Worm (Caenorhabditis elegans) whole organism, L2 larva: ENCODE measurements around the gene lips-3.

ENCODE experiments used
- C34F6.9 ChIP-seq: fragments of 150-350 bp; optimal IDR thresholded peaks from 2 replicates; lab custom pipeline; 2014; ENCODE audit warnings: missing biosample characterization, missing genetic modification characterization
- F13H6.1 ChIP-seq: sonication (generic microtip); optimal IDR thresholded peaks from 2 replicates; lab custom pipeline; 2016; ENCODE audit warnings: missing genetic modification characterization, missing compliant biosample characterization
- R02D3.7 ChIP-seq: fragments of 150-350 bp; optimal IDR thresholded peaks from 2 replicates; lab custom pipeline; 2014; ENCODE audit warnings: missing biosample characterization, missing genetic modification characterization
- Y55F3AM.14 ChIP-seq: fragments of 200-800 bp; sonication (Bioruptor generic); optimal IDR thresholded peaks from 2 replicates; lab custom pipeline; 2018; ENCODE audit warnings: mild to moderate bottlenecking, missing genetic modification characterization, missing compliant biosample characterization
- ZK546.5 ChIP-seq: sonication (generic microtip); optimal IDR thresholded peaks from 2 replicates; lab custom pipeline; 2017; ENCODE audit warnings: missing biosample characterization, missing genetic modification characterization
- alr-1 ChIP-seq: fragments of 150-350 bp; optimal IDR thresholded peaks from 2 replicates; lab custom pipeline; 2014; ENCODE audit warnings: missing biosample characterization, missing genetic modification characterization
- aly-2 ChIP-seq: fragments of 150-350 bp; optimal IDR thresholded peaks from 2 replicates; lab custom pipeline; 2014; ENCODE audit warnings: missing biosample characterization, missing genetic modification characterization
- ama-1 ChIP-seq: fragments of 150-350 bp; optimal IDR thresholded peaks from 2 replicates; lab custom pipeline; 2018; ENCODE audit warnings: inconsistent platforms
- ceh-16 ChIP-seq: fragments of 150-350 bp; optimal IDR thresholded peaks from 2 replicates; lab custom pipeline; 2014; ENCODE audit warnings: missing biosample characterization, missing genetic modification characterization
- ceh-82 ChIP-seq: fragments of 150-350 bp; optimal IDR thresholded peaks from 2 replicates; lab custom pipeline; 2014; ENCODE audit warnings: missing biosample characterization, missing genetic modification characterization
- crh-2 ChIP-seq: sonication (generic microtip); optimal IDR thresholded peaks from 2 replicates; lab custom pipeline; 2017; ENCODE audit warnings: missing biosample characterization, missing genetic modification characterization
- dmd-4 ChIP-seq: sonication (generic microtip); optimal IDR thresholded peaks from 2 replicates; lab custom pipeline; 2017; ENCODE audit warnings: missing biosample characterization, missing genetic modification characterization
- egl-27 ChIP-seq: sonication (generic microtip); optimal IDR thresholded peaks from 3 replicates; lab custom pipeline; 2017; ENCODE audit warnings: missing biosample characterization, missing genetic modification reagents, missing genetic modification characterization
- elt-1 ChIP-seq: fragments of 150-350 bp; optimal IDR thresholded peaks from 2 replicates; lab custom pipeline; 2014; ENCODE audit warnings: missing biosample characterization, missing genetic modification characterization
- elt-3 ChIP-seq: sonication (generic microtip); optimal IDR thresholded peaks from 2 replicates; lab custom pipeline; 2017; ENCODE audit warnings: missing biosample characterization, missing genetic modification characterization
- fos-1 ChIP-seq: fragments of 150-350 bp; optimal IDR thresholded peaks from 2 replicates; lab custom pipeline; 2014; ENCODE audit warnings: missing biosample characterization, missing genetic modification characterization
- gmeb-1 ChIP-seq: fragments of 150-350 bp; optimal IDR thresholded peaks from 2 replicates; lab custom pipeline; 2014; ENCODE audit warnings: missing biosample characterization, missing genetic modification characterization
- lin-11 ChIP-seq: fragments of 150-350 bp; sonication (generic microtip); optimal IDR thresholded peaks from 2 replicates; lab custom pipeline; 2014; ENCODE audit warnings: missing biosample characterization, missing genetic modification characterization, inconsistent platforms, mixed read lengths
- lin-13 ChIP-seq: fragments of 150-350 bp; optimal IDR thresholded peaks from 2 replicates; lab custom pipeline; 2014; ENCODE audit warnings: missing biosample characterization, missing genetic modification reagents, missing genetic modification characterization
- lin-39 ChIP-seq: fragments of 150-350 bp; optimal IDR thresholded peaks from 2 replicates; lab custom pipeline; 2014; ENCODE audit warnings: missing biosample characterization, missing genetic modification reagents, missing genetic modification characterization
- lsy-2 ChIP-seq, 2 experiments: fragments of 150-350 bp in 1 of 2; sonication (generic microtip) in 1 of 2; optimal IDR thresholded peaks; 2 replicates each; lab custom pipeline; 2014 to 2017; ENCODE audit warnings: missing biosample characterization in 2 of 2, missing genetic modification characterization in 2 of 2
- mab-5 ChIP-seq: fragments of 150-350 bp; optimal IDR thresholded peaks from 2 replicates; lab custom pipeline; 2014; ENCODE audit warnings: missing biosample characterization, missing genetic modification characterization
- mbf-1 ChIP-seq: sonication (generic microtip); optimal IDR thresholded peaks from 2 replicates; lab custom pipeline; 2017; ENCODE audit warnings: missing biosample characterization, missing genetic modification characterization
- mdl-1 ChIP-seq, 2 experiments: fragments of 150-350 bp in 1 of 2; sonication (generic microtip) in 1 of 2; optimal IDR thresholded peaks; 2 replicates each; lab custom pipeline; 2017; ENCODE audit warnings: missing biosample characterization in 2 of 2, missing genetic modification characterization in 2 of 2
- nhr-10 ChIP-seq: sonication (generic microtip); optimal IDR thresholded peaks from 2 replicates; lab custom pipeline; 2017; ENCODE audit warnings: missing biosample characterization, missing genetic modification characterization
- nhr-11 ChIP-seq: fragments of 150-350 bp; optimal IDR thresholded peaks from 2 replicates; lab custom pipeline; 2014; ENCODE audit warnings: missing biosample characterization, missing genetic modification characterization
- nhr-12 ChIP-seq: fragments of 150-350 bp; optimal IDR thresholded peaks from 2 replicates; lab custom pipeline; 2014; ENCODE audit warnings: missing biosample characterization, missing genetic modification characterization
- nhr-129 ChIP-seq: fragments of 150-350 bp; optimal IDR thresholded peaks from 2 replicates; lab custom pipeline; 2014; ENCODE audit warnings: missing biosample characterization, missing genetic modification characterization
- nhr-21 ChIP-seq: fragments of 150-350 bp; optimal IDR thresholded peaks from 2 replicates; lab custom pipeline; 2014; ENCODE audit warnings: missing biosample characterization, missing genetic modification characterization
- nhr-23 ChIP-seq: fragments of 150-350 bp; optimal IDR thresholded peaks from 2 replicates; lab custom pipeline; 2014; ENCODE audit warnings: missing biosample characterization, missing genetic modification reagents, missing genetic modification characterization
- nhr-237 ChIP-seq: fragments of 150-350 bp; optimal IDR thresholded peaks from 2 replicates; lab custom pipeline; 2014; ENCODE audit warnings: missing biosample characterization, missing genetic modification characterization
- nhr-25 ChIP-seq: fragments of 150-350 bp; sonication (generic microtip); optimal IDR thresholded peaks from 3 replicates; lab custom pipeline; 2014; ENCODE audit warnings: missing biosample characterization, missing genetic modification characterization
- nhr-6 ChIP-seq: fragments of 150-350 bp; optimal IDR thresholded peaks from 2 replicates; lab custom pipeline; 2014; ENCODE audit warnings: missing biosample characterization, missing genetic modification characterization
- nhr-77 ChIP-seq: fragments of 150-350 bp; optimal IDR thresholded peaks from 2 replicates; lab custom pipeline; 2014; ENCODE audit warnings: missing biosample characterization, missing genetic modification characterization
- peb-1 ChIP-seq: fragments of 150-350 bp; optimal IDR thresholded peaks from 2 replicates; lab custom pipeline; 2014; ENCODE audit warnings: missing biosample characterization, missing genetic modification characterization
- sem-4 ChIP-seq: fragments of 150-350 bp; optimal IDR thresholded peaks from 2 replicates; lab custom pipeline; 2014; ENCODE audit warnings: missing biosample characterization, missing genetic modification reagents, missing genetic modification characterization
- skn-1 ChIP-seq: sonication (generic microtip); optimal IDR thresholded peaks from 2 replicates; lab custom pipeline; 2017; ENCODE audit warnings: missing biosample characterization, missing genetic modification characterization
- sma-3 ChIP-seq: sonication (generic microtip); optimal IDR thresholded peaks from 2 replicates; lab custom pipeline; 2016; ENCODE audit warnings: missing genetic modification reagents, missing genetic modification characterization, missing compliant biosample characterization
- sma-9 ChIP-seq, 2 experiments: fragments of 150-350 bp in 1 of 2; sonication (generic microtip) in 1 of 2; optimal IDR thresholded peaks; 2 replicates each; lab custom pipeline; 2014 to 2016; ENCODE audit warnings: missing genetic modification characterization in 2 of 2, mild to moderate bottlenecking in 1 of 2, missing biosample characterization in 1 of 2, missing compliant biosample characterization in 1 of 2, missing genetic modification reagents in 1 of 2, moderate library complexity in 1 of 2
- snpc-4 ChIP-seq: fragments of 150-350 bp; optimal IDR thresholded peaks from 2 replicates; lab custom pipeline; 2014; ENCODE audit warnings: missing biosample characterization, missing genetic modification characterization
- unc-39 ChIP-seq: fragments of 150-350 bp; optimal IDR thresholded peaks from 2 replicates; lab custom pipeline; 2014; ENCODE audit warnings: missing biosample characterization, missing genetic modification characterization
- unc-55 ChIP-seq: fragments of 150-350 bp; sonication (generic microtip); optimal IDR thresholded peaks from 3 replicates; lab custom pipeline; 2014; ENCODE audit warnings: missing biosample characterization, missing genetic modification reagents, missing genetic modification characterization
- unc-62 ChIP-seq: fragments of 150-350 bp; optimal IDR thresholded peaks from 2 replicates; lab custom pipeline; 2014; ENCODE audit warnings: missing biosample characterization, missing genetic modification reagents, missing genetic modification characterization
- zag-1 ChIP-seq: fragments of 150-350 bp; optimal IDR thresholded peaks from 2 replicates; lab custom pipeline; 2014; ENCODE audit warnings: missing biosample characterization, missing genetic modification characterization
- ztf-1 ChIP-seq: fragments of 200-800 bp; sonication (Bioruptor generic); conservative IDR thresholded peaks from 2 replicates; pipeline ENCODE4 v1.3.6; 2022; ENCODE audit warnings: missing genetic modification characterization, missing compliant biosample characterization
- ztf-11 ChIP-seq: sonication (generic microtip); optimal IDR thresholded peaks from 2 replicates; lab custom pipeline; 2017; ENCODE audit warnings: missing biosample characterization, missing genetic modification characterization
- ztf-4 ChIP-seq: fragments of 150-350 bp; optimal IDR thresholded peaks from 2 replicates; lab custom pipeline; 2014; ENCODE audit warnings: missing biosample characterization, missing genetic modification characterization

Gene lips-3

DNA sequence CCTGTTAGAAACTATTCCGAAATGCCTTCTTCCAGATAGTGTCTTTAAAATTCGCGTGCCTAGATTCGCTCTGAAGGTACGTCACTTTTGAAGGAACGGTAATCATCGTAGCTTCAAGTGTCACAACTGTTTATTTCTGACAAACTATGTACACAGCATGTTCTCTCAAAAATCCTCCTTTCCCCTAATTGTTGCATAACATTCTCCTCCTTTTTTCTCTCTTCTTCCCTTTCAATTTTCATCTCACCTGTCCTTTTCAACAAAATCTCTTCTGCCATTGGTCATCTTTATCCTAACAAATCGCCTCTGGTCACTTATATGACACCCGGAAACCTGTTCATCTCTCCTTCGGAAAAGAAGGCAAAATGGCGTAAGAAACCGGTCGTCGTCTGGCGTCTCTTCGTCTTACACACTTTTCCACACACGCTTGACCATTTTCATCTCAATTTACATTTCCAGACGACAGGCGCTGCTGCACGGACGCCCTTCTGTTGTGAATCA is at the start of gene lips-3:
TSS of gene lips-3 (plus strand) at position 458 of the 501 bp plus-strand sequence.
- TF ChIP-seq nhr-25 (tag; lab: Kevin White, UChicago) (peak; percentile 35), nhr-11 (tag; lab: Kevin White, UChicago) (no peak)
- TF ChIP-seq, all 48 proteins: peak for 1

DNA sequence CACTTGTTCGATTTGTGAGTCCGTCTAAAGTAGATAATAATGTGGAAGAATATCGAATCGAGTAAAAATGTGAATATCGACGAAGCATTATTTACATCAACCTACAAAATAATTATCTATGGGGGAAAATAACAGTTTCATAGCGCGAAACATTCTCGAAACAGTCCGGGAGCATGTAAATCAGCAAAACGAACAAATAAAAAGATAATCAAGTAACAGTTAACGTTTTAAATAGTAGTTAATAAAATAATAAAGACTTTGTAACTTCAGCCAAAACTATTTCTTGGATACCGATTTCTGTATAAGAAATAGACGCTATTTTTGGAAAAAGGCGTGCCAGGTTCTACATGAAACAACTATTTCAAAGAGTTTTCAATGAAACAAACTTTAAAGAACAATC is 48.3 kb upstream of the lips-3 start, which contains the start of gene mlcd-1:
TSS of gene mlcd-1 (minus strand) at position 101 of the 400 bp plus-strand sequence.
- TF ChIP-seq mab-5 (tag; lab: Kevin White, UChicago) (no peak), lsy-2 (tag; optimal IDR thresholded peaks at IDR 0.05; lab: Kevin White, UChicago) (no peak), dmd-4 (no peak), ztf-11 (tag; lab: Kevin White, UChicago) (no peak), mdl-1 (tag; optimal IDR thresholded peaks at IDR 0.05; lab: Kevin White, UChicago) (no peak), nhr-237 (tag; lab: Kevin White, UChicago) (no peak), ceh-16 (tag; lab: Kevin White, UChicago) (no peak), C34F6.9 (tag; lab: Kevin White, UChicago) (no peak), nhr-25 (tag; lab: Kevin White, UChicago) (no peak), R02D3.7 (tag; lab: Kevin White, UChicago) (no peak), ztf-1 (GFP tag; lab: Robert Waterston, UW) (no peak), nhr-77 (tag; lab: Kevin White, UChicago) (no peak), nhr-12 (no peak), nhr-11 (tag; lab: Kevin White, UChicago) (no peak)

DNA sequence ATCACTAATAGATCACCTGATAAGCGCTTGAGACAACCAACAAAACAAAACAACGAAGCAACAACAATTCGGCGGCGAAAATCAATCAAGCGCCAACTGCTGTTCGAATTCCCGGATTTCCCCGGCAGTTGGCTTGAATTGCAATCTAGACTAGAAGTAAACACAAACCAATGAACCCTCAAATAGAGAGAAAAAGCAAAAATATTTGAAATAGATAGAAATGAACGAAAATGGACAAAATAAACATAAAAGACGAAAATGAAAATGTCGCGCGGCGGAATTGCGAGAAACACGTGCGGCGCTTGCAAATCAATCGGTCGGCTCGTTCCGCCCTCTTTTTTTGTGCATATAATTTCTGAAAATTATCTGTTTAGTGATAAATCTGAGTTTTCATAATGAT is 47.9 kb upstream of the lips-3 start, which contains the start of gene idhg-1:
TSS of gene idhg-1 (plus strand) at position 343 of the 400 bp plus-strand sequence.
- TF ChIP-seq mbf-1 (tag; lab: Kevin White, UChicago), result no peak
- peak; percentile 71 for TF ChIP-seq sma-9 (GFP tag; optimal IDR thresholded peaks at IDR 0.05; lab: Kevin White, UChicago)
- no peak for TF ChIP-seq sma-9 (tag; optimal IDR thresholded peaks at IDR 0.05; lab: Kevin White, UChicago)
- no peak for TF ChIP-seq lin-39 (tag; lab: Kevin White, UChicago)
- TF ChIP-seq crh-2 (tag; lab: Kevin White, UChicago), result peak; percentile 21
- TF ChIP-seq alr-1 (tag; lab: Kevin White, UChicago), result no peak
- peak; percentile 32 for TF ChIP-seq ztf-4
- TF ChIP-seq Y55F3AM.14, result peak; percentile 75
- peak; percentile 15 for TF ChIP-seq nhr-21
- peak; percentile 64 for TF ChIP-seq mab-5 (tag; lab: Kevin White, UChicago)
- no peak for TF ChIP-seq ztf-1 (GFP tag; lab: Robert Waterston, UW)
- TF ChIP-seq nhr-12, result no peak
- peak; percentile 78 for TF ChIP-seq C34F6.9 (tag; lab: Kevin White, UChicago)
- TF ChIP-seq elt-3 (tag; lab: Kevin White, UChicago), result no peak
- TF ChIP-seq ceh-16 (tag; lab: Kevin White, UChicago), result no peak
- no peak for TF ChIP-seq egl-27
- peak; percentile 42 for TF ChIP-seq nhr-129
- peak; percentile 36 to 77 for TF ChIP-seq lsy-2 (tag; optimal IDR thresholded peaks at IDR 0.05; lab: Kevin White, UChicago)
- no peak for TF ChIP-seq ZK546.5 (tag; lab: Kevin White, UChicago)
- peak; percentile 69 for TF ChIP-seq lin-13 (GFP tag; lab: Kevin White, UChicago)
- TF ChIP-seq elt-1 (tag; lab: Kevin White, UChicago), result no peak
- TF ChIP-seq fos-1 (tag; lab: Kevin White, UChicago), result peak; percentile 33
- no peak for TF ChIP-seq R02D3.7 (tag; lab: Kevin White, UChicago)
- no peak for TF ChIP-seq ztf-11 (tag; lab: Kevin White, UChicago)
- TF ChIP-seq aly-2, result no peak
- TF ChIP-seq ama-1 (lab: Kevin White, UChicago), result no peak
- TF ChIP-seq sma-3, result peak; percentile 78
- no peak for TF ChIP-seq dmd-4
- TF ChIP-seq peb-1, result no peak
- TF ChIP-seq nhr-11 (tag; lab: Kevin White, UChicago), result no peak
- no peak for TF ChIP-seq nhr-77 (tag; lab: Kevin White, UChicago)
- TF ChIP-seq skn-1, result peak; percentile 48
- TF ChIP-seq nhr-10 (tag; lab: Kevin White, UChicago), result no peak
- TF ChIP-seq ceh-82 (tag; lab: Kevin White, UChicago), result no peak
- no peak for TF ChIP-seq mdl-1 (tag; optimal IDR thresholded peaks at IDR 0.05; lab: Kevin White, UChicago)
- TF ChIP-seq zag-1 (tag; lab: Kevin White, UChicago), result peak; percentile 11
- peak; percentile 56 for TF ChIP-seq nhr-25 (tag; lab: Kevin White, UChicago)
- TF ChIP-seq F13H6.1 (tag; lab: Kevin White, UChicago), result peak; percentile 81
- TF ChIP-seq unc-55 (GFP tag; lab: Kevin White, UChicago), result peak; percentile 83
- no peak for TF ChIP-seq unc-39 (tag; lab: Kevin White, UChicago)
- TF ChIP-seq unc-62 (GFP tag; lab: Kevin White, UChicago), result no peak
- TF ChIP-seq gmeb-1 (tag; lab: Kevin White, UChicago), result peak; percentile 70
- no peak for TF ChIP-seq nhr-6 (tag; lab: Kevin White, UChicago)
- TF ChIP-seq nhr-23 (tag; lab: Kevin White, UChicago), result no peak
- no peak for TF ChIP-seq snpc-4 (tag; lab: Kevin White, UChicago)
- peak; percentile 74 for TF ChIP-seq lin-11 (tag; lab: Kevin White, UChicago)
- no peak for TF ChIP-seq nhr-237 (tag; lab: Kevin White, UChicago)
- TF ChIP-seq sem-4, result peak; percentile 39
